Worm (Caenorhabditis elegans): Measurements from ENCODE around the gene sre-45.

sre-45 gene

DNA sequence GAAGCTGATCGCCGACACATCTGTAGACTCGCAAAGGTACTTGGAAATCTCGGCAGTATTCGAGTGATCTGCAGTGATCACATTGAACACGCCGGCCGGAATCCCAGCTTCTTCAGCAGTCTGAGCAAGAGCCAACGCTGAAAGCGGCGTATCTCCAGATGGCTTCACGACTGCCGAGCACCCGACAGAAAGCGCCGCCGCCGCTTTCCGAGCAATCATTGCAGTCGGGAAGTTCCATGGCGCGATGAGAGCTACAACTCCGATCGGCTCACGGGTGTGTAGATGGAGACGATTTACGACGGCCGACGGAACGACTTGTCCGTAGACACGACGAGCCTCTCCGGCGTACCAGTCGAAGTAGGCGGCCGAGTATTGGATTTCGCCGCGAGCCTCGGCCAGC lies 27.8 kb upstream of the sre-45 start:
- TF ChIP-seq klf-2 (GFP tag; conservative IDR thresholded peaks at IDR 0.05) = no peak
- no peak for TF ChIP-seq ztf-29 (GFP tag; IDR thresholded peaks at IDR 0.05)
- no peak for TF ChIP-seq med-1 (GFP tag; optimal IDR thresholded peaks at IDR 0.05; ENCODE audit: insufficient read depth)
- no peak for TF ChIP-seq ref-1 (GFP tag; conservative IDR thresholded peaks at IDR 0.05)
- TF ChIP-seq ztf-23 (GFP tag; IDR thresholded peaks at IDR 0.05) = no peak
- TF ChIP-seq cog-1 (tag; optimal IDR thresholded peaks at IDR 0.05) = no peak
- TF ChIP-seq T22C8.4 (GFP tag; IDR thresholded peaks at IDR 0.05) = no peak
- TF ChIP-seq flt-1 (GFP tag; IDR thresholded peaks at IDR 0.05) = no peak
- no peak for TF ChIP-seq tab-1 (GFP tag; IDR thresholded peaks at IDR 0.05)

DNA sequence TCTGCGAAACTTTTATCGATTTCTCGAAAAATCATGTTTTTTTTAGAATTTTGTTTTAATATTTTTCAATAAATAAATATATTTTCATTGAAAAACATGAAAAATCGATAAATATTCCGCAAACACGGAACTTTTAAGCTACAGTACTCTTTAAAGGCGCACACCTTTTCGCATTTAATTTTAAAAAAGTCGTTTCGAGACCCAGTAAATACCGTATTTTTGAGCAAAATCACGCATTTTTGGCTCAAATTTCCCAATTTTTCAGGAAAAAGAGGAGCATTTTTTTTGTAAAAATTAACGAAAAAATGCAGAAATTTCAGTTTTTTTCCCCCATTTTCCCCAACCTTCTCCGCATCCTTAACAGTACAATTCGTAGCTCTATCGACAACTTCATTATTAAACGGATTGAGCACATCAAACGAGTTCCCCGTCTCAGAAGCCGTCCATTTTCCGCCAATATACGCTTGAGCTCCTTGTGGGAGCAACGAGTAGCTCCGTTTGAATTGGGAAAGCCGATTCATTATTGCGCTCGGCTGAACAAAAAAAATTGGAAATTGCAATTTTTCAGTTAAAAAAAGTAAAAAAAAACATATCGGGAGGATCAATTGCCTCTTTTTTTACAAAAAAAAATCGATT lies 26.3 kb upstream of the sre-45 start, which contains the start of gene alh-7:
TSS of gene alh-7 (minus strand) at position 533 of the 636 bp plus-strand sequence.
- TF ChIP-seq ztf-29 (GFP tag; IDR thresholded peaks at IDR 0.05) (no peak), klf-2 (GFP tag; conservative IDR thresholded peaks at IDR 0.05) (no peak), T22C8.4 (GFP tag; IDR thresholded peaks at IDR 0.05) (no peak), ref-1 (GFP tag; conservative IDR thresholded peaks at IDR 0.05) (no peak), cog-1 (tag; optimal IDR thresholded peaks at IDR 0.05) (no peak), flt-1 (GFP tag; IDR thresholded peaks at IDR 0.05) (no peak), ztf-23 (GFP tag; IDR thresholded peaks at IDR 0.05) (no peak), tab-1 (GFP tag; IDR thresholded peaks at IDR 0.05) (no peak)

DNA sequence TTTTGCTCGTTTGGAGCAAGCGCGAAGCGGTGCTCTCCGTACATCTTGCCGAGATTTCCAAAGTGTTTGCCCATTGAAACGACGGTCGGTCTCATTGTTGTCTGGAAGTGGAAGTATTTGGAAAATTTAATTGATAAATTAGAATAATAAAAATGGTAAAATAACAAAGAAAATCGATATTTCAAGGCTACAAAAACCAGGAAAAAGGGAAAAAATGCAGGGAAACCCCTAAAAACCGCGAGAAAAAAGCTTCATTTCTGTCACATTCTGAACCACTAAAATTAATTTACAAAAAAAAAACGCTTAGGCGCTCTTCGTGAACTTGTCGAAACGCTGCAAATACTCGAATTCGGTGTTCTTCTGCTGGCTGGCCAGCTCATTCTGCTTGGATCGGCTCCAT lies 24.8 kb upstream of the sre-45 start, which contains the start of gene F45H10.2:
TSS of gene F45H10.2 (minus strand) at position 101 of the 400 bp plus-strand sequence.
- no peak for TF ChIP-seq tab-1 (GFP tag; IDR thresholded peaks at IDR 0.05)
- TF ChIP-seq klf-2 (GFP tag; conservative IDR thresholded peaks at IDR 0.05) = no peak

DNA sequence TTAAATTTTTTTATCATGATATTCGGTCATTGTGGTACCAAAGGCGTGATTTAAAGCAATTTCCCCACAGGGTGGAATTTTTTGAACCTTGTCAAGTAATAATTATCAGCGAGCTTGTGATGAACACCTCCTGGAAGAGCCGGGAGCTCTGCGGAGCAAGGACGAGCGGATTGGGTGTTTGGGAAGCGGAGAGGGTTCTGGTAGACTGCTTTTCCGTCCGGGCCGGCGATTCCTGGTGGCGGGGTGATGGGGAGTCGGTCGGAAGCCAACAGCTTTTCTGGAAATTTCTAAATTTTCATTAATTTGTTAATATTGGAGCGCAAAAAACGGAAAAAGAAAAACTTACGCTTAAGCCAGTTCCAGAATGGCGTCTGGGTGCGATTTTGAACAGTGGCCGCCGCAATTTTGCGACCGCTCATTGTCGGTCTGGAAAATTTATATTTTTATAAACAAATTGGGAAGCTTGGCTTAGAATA lies 23.5 kb upstream of the sre-45 start, which contains the start of gene ndua-7:
TSS of gene ndua-7 (minus strand) at position 426 of the 476 bp plus-strand sequence.
- TF ChIP-seq ref-1 (GFP tag; conservative IDR thresholded peaks at IDR 0.05) (no peak), ztf-29 (GFP tag; IDR thresholded peaks at IDR 0.05) (no peak), T22C8.4 (GFP tag; IDR thresholded peaks at IDR 0.05) (no peak), ztf-23 (GFP tag; IDR thresholded peaks at IDR 0.05) (no peak)

DNA sequence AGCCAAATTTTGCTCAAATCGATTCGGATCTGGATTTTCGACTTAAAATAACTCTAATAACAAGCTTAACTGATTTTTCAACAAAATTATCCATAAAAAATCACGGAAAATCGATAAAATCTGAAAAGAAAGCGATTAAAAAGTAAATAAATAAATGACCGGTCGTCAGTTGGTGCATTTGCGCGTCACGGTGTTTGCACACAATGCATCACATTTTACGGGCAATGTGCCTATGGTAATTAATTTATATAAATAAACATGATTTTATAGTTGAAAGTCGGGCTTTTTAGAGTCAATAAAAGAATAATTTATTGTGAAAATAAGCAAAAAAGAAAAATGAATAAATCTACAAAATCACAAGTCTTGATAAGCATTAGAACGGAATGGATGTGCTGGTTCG lies 22.9 kb upstream of the sre-45 start:
- TF ChIP-seq klf-2 (GFP tag; conservative IDR thresholded peaks at IDR 0.05) (no peak), ztf-29 (GFP tag; IDR thresholded peaks at IDR 0.05) (no peak), T22C8.4 (GFP tag; IDR thresholded peaks at IDR 0.05) (no peak), ref-1 (GFP tag; conservative IDR thresholded peaks at IDR 0.05) (no peak), flt-1 (GFP tag; IDR thresholded peaks at IDR 0.05) (no peak), med-1 (GFP tag; optimal IDR thresholded peaks at IDR 0.05; ENCODE audit: insufficient read depth) (no peak), tab-1 (GFP tag; IDR thresholded peaks at IDR 0.05) (no peak), cog-1 (tag; optimal IDR thresholded peaks at IDR 0.05) (no peak), ztf-23 (GFP tag; IDR thresholded peaks at IDR 0.05) (no peak)

DNA sequence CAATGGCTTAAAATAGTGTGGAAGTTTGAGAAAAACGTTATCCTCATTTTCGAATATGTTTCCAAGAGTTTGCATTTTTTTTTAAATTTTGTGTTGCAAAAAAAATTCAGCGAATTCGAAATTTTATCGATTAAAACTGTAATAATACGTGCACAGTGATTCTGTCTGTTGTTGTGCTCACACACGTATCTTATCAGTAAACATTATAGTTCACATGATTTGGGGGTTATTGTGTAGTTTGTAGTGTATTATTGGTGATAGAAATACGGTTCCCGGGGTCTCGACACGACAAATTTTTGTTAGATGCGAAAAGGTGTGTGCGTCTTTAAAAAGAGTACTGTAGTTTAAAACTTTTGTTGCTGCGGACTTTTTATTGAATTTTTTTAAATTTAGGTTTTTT lies 22.0 kb upstream of the sre-45 start, which contains the start of gene drr-1:
TSS of gene drr-1 (minus strand) at position 183 of the 400 bp plus-strand sequence.
- no peak for TF ChIP-seq ref-1 (GFP tag; conservative IDR thresholded peaks at IDR 0.05)
- no peak for TF ChIP-seq tab-1 (GFP tag; IDR thresholded peaks at IDR 0.05)
- no peak for TF ChIP-seq med-1 (GFP tag; optimal IDR thresholded peaks at IDR 0.05; ENCODE audit: insufficient read depth)
- no peak for TF ChIP-seq cog-1 (tag; optimal IDR thresholded peaks at IDR 0.05)
- TF ChIP-seq flt-1 (GFP tag; IDR thresholded peaks at IDR 0.05) = no peak
- no peak for TF ChIP-seq T22C8.4 (GFP tag; IDR thresholded peaks at IDR 0.05)
- no peak for TF ChIP-seq ztf-29 (GFP tag; IDR thresholded peaks at IDR 0.05)
- TF ChIP-seq klf-2 (GFP tag; conservative IDR thresholded peaks at IDR 0.05) = no peak

DNA sequence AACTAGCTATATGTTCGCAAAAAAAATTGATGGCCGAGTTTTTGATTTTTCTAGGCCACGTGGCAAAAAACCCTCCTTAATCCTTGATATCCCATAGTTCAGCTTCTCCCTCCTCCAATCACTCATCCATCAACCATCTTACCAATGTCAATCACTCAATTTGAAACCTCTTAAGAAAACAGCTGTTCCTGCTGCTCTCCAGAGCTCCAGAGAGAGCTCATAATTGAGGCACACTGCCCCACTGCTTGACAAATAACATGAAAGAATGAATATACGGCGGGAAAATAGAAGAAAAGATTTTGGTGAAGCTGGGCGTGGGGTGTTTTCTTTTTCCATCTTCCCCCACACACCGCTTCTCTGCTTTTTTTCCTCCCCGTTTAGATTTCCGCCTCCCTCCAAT lies 17.1 kb upstream of the sre-45 start:
- TF ChIP-seq med-1 (GFP tag; optimal IDR thresholded peaks at IDR 0.05; ENCODE audit: insufficient read depth) = no peak

DNA sequence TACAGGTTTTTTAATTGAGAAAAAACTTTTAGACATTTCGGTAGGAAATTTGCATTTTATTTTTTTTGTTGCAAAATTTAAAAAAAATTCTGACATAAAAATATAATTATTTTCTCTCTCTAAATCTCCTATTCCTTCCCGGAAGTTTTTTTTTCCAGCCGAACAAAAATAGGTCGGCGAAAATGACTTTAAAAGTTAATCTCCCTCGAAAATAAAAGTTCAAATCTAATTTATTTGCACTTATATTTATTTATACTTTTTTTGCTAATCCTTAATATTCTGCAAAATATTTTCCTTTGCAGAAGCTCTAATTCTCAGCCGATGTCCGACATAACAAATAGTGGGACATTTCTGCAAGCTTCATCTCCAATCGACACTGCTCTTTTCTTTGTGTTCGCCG lies 16.1 kb upstream of the sre-45 start, which contains the start of gene F45H10.5:
TSS of gene F45H10.5 (plus strand) at position 301 of the 400 bp plus-strand sequence.
- TF ChIP-seq med-1 (GFP tag; optimal IDR thresholded peaks at IDR 0.05; ENCODE audit: insufficient read depth) (no peak), ztf-29 (GFP tag; IDR thresholded peaks at IDR 0.05) (no peak), ref-1 (GFP tag; conservative IDR thresholded peaks at IDR 0.05) (no peak), klf-2 (GFP tag; conservative IDR thresholded peaks at IDR 0.05) (no peak)

DNA sequence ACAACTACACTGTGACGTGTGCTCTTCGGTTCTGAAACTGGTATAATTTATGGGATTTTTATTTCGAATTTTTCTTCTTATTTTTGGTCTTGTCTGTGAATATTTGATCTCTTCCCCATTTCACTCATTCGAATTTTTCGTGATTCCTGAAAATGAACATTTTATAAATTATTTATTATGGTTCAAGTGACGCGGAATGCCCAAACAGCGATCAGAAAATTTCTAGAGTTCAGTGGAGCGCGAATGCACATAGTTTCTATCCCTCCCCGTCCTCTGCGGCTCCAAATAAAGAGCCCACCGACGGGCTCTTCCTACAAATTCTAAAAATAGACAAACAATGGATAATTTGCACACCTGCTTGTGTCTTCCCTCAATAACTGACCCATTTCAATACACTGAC lies 14.0 kb upstream of the sre-45 start, which contains the start of gene F54F11.1:
TSS of gene F54F11.1 (plus strand) at position 301 of the 400 bp plus-strand sequence.
- TF ChIP-seq cog-1 (tag; optimal IDR thresholded peaks at IDR 0.05) (no peak), tab-1 (GFP tag; IDR thresholded peaks at IDR 0.05) (no peak), med-1 (GFP tag; optimal IDR thresholded peaks at IDR 0.05; ENCODE audit: insufficient read depth) (no peak), flt-1 (GFP tag; IDR thresholded peaks at IDR 0.05) (no peak), ref-1 (GFP tag; conservative IDR thresholded peaks at IDR 0.05) (no peak), ztf-29 (GFP tag; IDR thresholded peaks at IDR 0.05) (no peak), T22C8.4 (GFP tag; IDR thresholded peaks at IDR 0.05) (no peak), ztf-23 (GFP tag; IDR thresholded peaks at IDR 0.05) (no peak), klf-2 (GFP tag; conservative IDR thresholded peaks at IDR 0.05) (no peak)

DNA sequence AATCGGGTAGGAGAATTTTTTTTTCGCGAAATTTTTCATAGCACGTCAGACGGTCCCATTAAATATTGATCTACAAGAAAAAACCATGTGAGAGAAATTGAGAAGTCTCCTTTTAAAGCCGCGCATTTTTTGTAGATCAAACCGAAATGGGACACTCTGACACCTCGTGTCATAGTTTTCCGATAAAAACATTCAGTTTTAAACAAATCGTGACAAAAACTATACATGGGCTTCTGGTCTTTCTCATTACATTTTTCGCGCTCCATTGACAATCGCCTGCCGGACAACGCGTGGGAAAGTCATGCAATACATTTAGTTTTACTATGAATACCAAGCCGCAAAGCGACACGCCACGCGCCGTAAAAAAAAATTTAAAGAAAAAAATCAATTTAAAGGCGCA lies 12.3 kb upstream of the sre-45 start:
- TF ChIP-seq ztf-23 (GFP tag; IDR thresholded peaks at IDR 0.05) = no peak
